Worm (Caenorhabditis elegans): Measurements from ENCODE around the gene F25E5.5.
A peak's percentile ranks its signal among the peaks of the same experiment; 100 is the strongest.

DNA sequence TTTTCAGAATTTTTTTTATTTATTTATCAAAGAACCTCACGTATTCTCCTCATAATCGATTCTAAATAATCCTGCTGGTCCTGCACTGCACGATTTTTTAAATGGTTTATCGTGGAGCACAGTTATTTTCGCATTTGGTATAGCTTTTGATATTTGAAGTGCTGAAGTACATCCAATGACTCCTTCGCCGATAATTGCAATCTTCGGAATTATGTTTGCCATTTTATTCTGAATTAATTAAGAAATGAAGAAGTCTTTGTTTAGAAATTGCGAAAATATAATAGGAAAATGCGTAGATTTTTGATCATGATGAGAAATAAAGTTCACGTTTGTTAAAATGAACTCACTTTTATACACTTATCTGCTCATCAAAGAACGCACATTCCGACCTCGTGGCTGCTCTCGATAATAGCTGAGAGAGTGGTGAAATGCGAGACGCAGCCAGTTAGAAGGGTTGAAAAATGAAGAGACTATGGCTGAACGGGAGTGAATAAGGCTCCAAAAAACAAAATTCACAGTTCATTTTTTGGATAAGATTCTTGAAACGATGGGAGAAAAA, 12.2 kb upstream of the F25E5.5 start:
- TF ChIP-seq skn-1 (tag; optimal IDR thresholded peaks at IDR 0.05) (peak; percentile 39), Y116A8C.19 (tag; optimal IDR thresholded peaks at IDR 0.05; ENCODE audit: borderline replicate concordance) (no peak), sup-37 (GFP tag; optimal IDR thresholded peaks at IDR 0.05) (peak; percentile 31), elt-3 (tag; optimal IDR thresholded peaks at IDR 0.05) (peak in 1 of 6 experiments; percentile 4), snpc-4 (tag; optimal IDR thresholded peaks at IDR 0.05) (peak; percentile 21)

Data from whole organism, L1 larva.